Worm (Caenorhabditis elegans) whole organism, L1 larva: ENCODE data around the gene B0244.7.

ENCODE experiments used
- C04F5.9 ChIP-seq: sonication (generic microtip); optimal IDR thresholded peaks from 2 replicates; lab custom pipeline; 2016; ENCODE audit warnings: missing genetic modification characterization, missing compliant biosample characterization
- C16A3.4 ChIP-seq: fragments of 150-350 bp; optimal IDR thresholded peaks from 2 replicates; lab custom pipeline; 2014; ENCODE audit warnings: missing biosample characterization, missing genetic modification characterization
- aly-2 ChIP-seq: fragments of 150-350 bp; optimal IDR thresholded peaks from 2 replicates; lab custom pipeline; 2014; ENCODE audit warnings: missing biosample characterization, missing genetic modification characterization
- ama-1 ChIP-seq: fragments of 150-350 bp; optimal IDR thresholded peaks from 2 replicates; lab custom pipeline; 2014
- blmp-1 ChIP-seq: fragments of 150-350 bp; optimal IDR thresholded peaks from 2 replicates; lab custom pipeline; 2014; ENCODE audit warnings: missing biosample characterization, missing genetic modification characterization
- ceh-63 ChIP-seq: fragments of 200-800 bp; sonication (Bioruptor generic); optimal IDR thresholded peaks from 2 replicates; lab custom pipeline; 2018; ENCODE audit warnings: mild to moderate bottlenecking, missing genetic modification characterization, missing compliant biosample characterization
- ceh-8 ChIP-seq: fragments of 200-800 bp; sonication (Bioruptor generic); optimal IDR thresholded peaks from 2 replicates; lab custom pipeline; 2018; ENCODE audit warnings: mild to moderate bottlenecking, missing genetic modification characterization, moderate library complexity, missing compliant biosample characterization
- ceh-82 ChIP-seq, 3 experiments: fragments of 150-350 bp in 1 of 3; sonication (generic microtip) in 2 of 3; optimal IDR thresholded peaks; 2 replicates each; lab custom pipeline; 2014 to 2017; ENCODE audit warnings: missing biosample characterization in 3 of 3, missing genetic modification characterization in 3 of 3
- ceh-88 ChIP-seq: fragments of 200-800 bp; sonication (Bioruptor generic); IDR thresholded peaks from 2 replicates; pipeline ENCODE4 v1.3.6; 2022; ENCODE audit warnings: missing genetic modification characterization, missing compliant biosample characterization
- ceh-90 ChIP-seq: sonication (generic microtip); optimal IDR thresholded peaks from 2 replicates; lab custom pipeline; 2016; ENCODE audit warnings: missing genetic modification characterization, missing compliant biosample characterization
- dpl-1 ChIP-seq, 3 experiments: fragments of 150-350 bp in 2 of 3; sonication (generic microtip) in 1 of 3; optimal IDR thresholded peaks; 2 replicates each; lab custom pipeline; 2014 to 2017; ENCODE audit warnings: missing biosample characterization in 3 of 3, missing genetic modification characterization in 3 of 3, missing genetic modification reagents in 3 of 3
- dsc-1 ChIP-seq: sonication (generic microtip); optimal IDR thresholded peaks from 2 replicates; lab custom pipeline; 2016; ENCODE audit warnings: mild to moderate bottlenecking, missing genetic modification characterization, missing compliant biosample characterization
- efl-1 ChIP-seq, 4 experiments: fragments of 150-350 bp; optimal IDR thresholded peaks in 3 of 4; peaks in 1 of 4; 1 replicate in 1 of 4; 2 replicates in 3 of 4; lab custom pipeline; 2014; ENCODE audit warnings: missing biosample characterization in 2 of 4, missing genetic modification characterization in 2 of 4, missing genetic modification reagents in 2 of 4
- efl-3 ChIP-seq: fragments of 200-800 bp; sonication (Bioruptor generic); optimal IDR thresholded peaks from 2 replicates; lab custom pipeline; 2018; ENCODE audit warnings: mild to moderate bottlenecking, missing genetic modification characterization, missing compliant biosample characterization
- egl-13 ChIP-seq: sonication (generic microtip); optimal IDR thresholded peaks from 2 replicates; lab custom pipeline; 2016; ENCODE audit warnings: missing genotype, missing genetic modification reagents, missing genetic modification characterization, missing compliant biosample characterization
- elt-3 ChIP-seq, 6 experiments: fragments of 150-350 bp in 1 of 6; sonication (generic microtip); optimal IDR thresholded peaks; 2 replicates each; lab custom pipeline; 2017 to 2018; ENCODE audit warnings: missing biosample characterization in 6 of 6, missing genetic modification characterization in 6 of 6, inconsistent platforms in 1 of 6
- ets-5 ChIP-seq: fragments of 200-800 bp; sonication (Bioruptor generic); IDR thresholded peaks from 2 replicates; pipeline ENCODE4 v1.3.6; 2022; ENCODE audit warnings: missing genetic modification characterization, missing compliant biosample characterization
- fkh-4 ChIP-seq: sonication (generic microtip); optimal IDR thresholded peaks from 2 replicates; lab custom pipeline; 2016; ENCODE audit warnings: missing compliant biosample characterization, missing genetic modification characterization, borderline replicate concordance
- hlh-4 ChIP-seq: sonication (generic microtip); optimal IDR thresholded peaks from 2 replicates; lab custom pipeline; 2016; ENCODE audit warnings: mild to moderate bottlenecking, missing genetic modification characterization, missing compliant biosample characterization
- irx-1 ChIP-seq: sonication (generic microtip); optimal IDR thresholded peaks from 2 replicates; lab custom pipeline; 2016; ENCODE audit warnings: missing genetic modification characterization, missing compliant biosample characterization
- isw-1 ChIP-seq: fragments of 200-800 bp; sonication (Bioruptor generic); IDR thresholded peaks from 2 replicates; pipeline ENCODE4 v1.3.6; 2022; ENCODE audit warnings: missing genetic modification characterization, missing compliant biosample characterization
- lin-14 ChIP-seq: fragments of 200-800 bp; sonication (Bioruptor generic); optimal IDR thresholded peaks from 2 replicates; lab custom pipeline; 2018; ENCODE audit warnings: mild to moderate bottlenecking, missing genetic modification characterization, moderate library complexity, missing compliant biosample characterization
- lin-15B ChIP-seq: fragments of 150-350 bp; sonication (generic microtip); optimal IDR thresholded peaks from 3 replicates; lab custom pipeline; 2014; ENCODE audit warnings: missing biosample characterization, missing genetic modification characterization
- lin-35 ChIP-seq, 2 experiments: fragments of 150-350 bp; optimal IDR thresholded peaks; 2 replicates each; lab custom pipeline; 2014; ENCODE audit warnings: missing biosample characterization in 2 of 2, missing genetic modification characterization in 2 of 2, missing genetic modification reagents in 2 of 2
- lsy-2 ChIP-seq, 2 experiments: fragments of 150-350 bp; optimal IDR thresholded peaks; 2 replicates each; lab custom pipeline; 2014; ENCODE audit warnings: missing biosample characterization in 2 of 2, missing genetic modification characterization in 2 of 2
- nhr-12 ChIP-seq: sonication (generic microtip); optimal IDR thresholded peaks from 2 replicates; lab custom pipeline; 2017; ENCODE audit warnings: missing biosample characterization, missing genetic modification characterization
- nhr-19 ChIP-seq: fragments of 200-800 bp; sonication (Bioruptor generic); conservative IDR thresholded peaks from 2 replicates; pipeline ENCODE4 v1.3.6; 2022; ENCODE audit warnings: missing genetic modification characterization, missing compliant biosample characterization
- nhr-20 ChIP-seq: sonication (generic microtip); optimal IDR thresholded peaks from 2 replicates; lab custom pipeline; 2016; ENCODE audit warnings: mild to moderate bottlenecking, missing genetic modification characterization, missing compliant biosample characterization
- nhr-28 ChIP-seq: fragments of 150-350 bp; optimal IDR thresholded peaks from 2 replicates; lab custom pipeline; 2014; ENCODE audit warnings: missing biosample characterization, missing genetic modification characterization
- nhr-76 ChIP-seq: sonication (generic microtip); optimal IDR thresholded peaks from 2 replicates; lab custom pipeline; 2017; ENCODE audit warnings: missing biosample characterization, missing genetic modification characterization
- nhr-85 ChIP-seq: sonication (generic microtip); peaks from one replicate; lab custom pipeline; 2016; ENCODE audit warnings: missing genetic modification characterization, inconsistent platforms, missing compliant biosample characterization
- pax-3 ChIP-seq: fragments of 200-800 bp; sonication (Bioruptor generic); optimal IDR thresholded peaks from 2 replicates; lab custom pipeline; 2018; ENCODE audit warnings: mild to moderate bottlenecking, missing genetic modification characterization, moderate library complexity, missing compliant biosample characterization
- snpc-4 ChIP-seq: fragments of 150-350 bp; optimal IDR thresholded peaks from 2 replicates; lab custom pipeline; 2014; ENCODE audit warnings: missing biosample characterization, missing genetic modification characterization
- swsn-7 ChIP-seq: sonication (generic microtip); optimal IDR thresholded peaks from 2 replicates; lab custom pipeline; 2016; ENCODE audit warnings: missing genetic modification characterization, missing compliant biosample characterization
- unc-86 ChIP-seq: sonication (generic microtip); optimal IDR thresholded peaks from 2 replicates; lab custom pipeline; 2016; ENCODE audit warnings: missing genetic modification characterization, missing compliant biosample characterization
- xbp-1 ChIP-seq: sonication (generic microtip); optimal IDR thresholded peaks from 2 replicates; lab custom pipeline; 2016; ENCODE audit warnings: missing genetic modification characterization, missing compliant biosample characterization
- zag-1 ChIP-seq: fragments of 150-350 bp; optimal IDR thresholded peaks from 2 replicates; lab custom pipeline; 2014; ENCODE audit warnings: missing biosample characterization, missing genetic modification characterization
- ztf-11 ChIP-seq, 2 experiments: sonication (generic microtip); optimal IDR thresholded peaks; 2 replicates each; lab custom pipeline; 2016 to 2017; ENCODE audit warnings: missing genetic modification characterization in 2 of 2, missing biosample characterization in 1 of 2, missing compliant biosample characterization in 1 of 2

B0244.7 gene

DNA sequence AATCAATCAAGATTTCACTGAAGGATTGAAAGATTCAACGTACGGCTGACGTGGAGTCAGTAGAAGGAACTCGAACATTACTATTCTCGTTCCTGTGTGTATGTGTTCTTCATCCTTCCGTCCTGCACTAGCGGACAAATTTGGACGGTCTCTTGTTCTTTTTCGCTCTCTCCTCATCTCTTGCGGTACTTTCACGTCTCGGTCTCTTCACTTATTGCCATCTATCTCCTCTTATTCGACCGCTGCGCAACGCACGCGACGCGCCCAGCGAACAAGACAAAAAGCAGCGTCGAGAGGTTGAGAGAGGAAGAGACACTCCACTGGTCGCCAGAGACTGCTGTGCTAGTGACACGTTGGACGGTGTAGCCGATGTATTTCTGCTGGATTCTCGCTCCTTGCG lies 15.8 kb upstream of the B0244.7 start (continued):
- TF ChIP-seq unc-86: peak; percentile 35
- TF ChIP-seq xbp-1: peak; percentile 36
- peak; percentile 31 for TF ChIP-seq snpc-4 (tag; lab: Kevin White, UChicago)
- no peak for TF ChIP-seq nhr-76 (tag; lab: Kevin White, UChicago)

DNA sequence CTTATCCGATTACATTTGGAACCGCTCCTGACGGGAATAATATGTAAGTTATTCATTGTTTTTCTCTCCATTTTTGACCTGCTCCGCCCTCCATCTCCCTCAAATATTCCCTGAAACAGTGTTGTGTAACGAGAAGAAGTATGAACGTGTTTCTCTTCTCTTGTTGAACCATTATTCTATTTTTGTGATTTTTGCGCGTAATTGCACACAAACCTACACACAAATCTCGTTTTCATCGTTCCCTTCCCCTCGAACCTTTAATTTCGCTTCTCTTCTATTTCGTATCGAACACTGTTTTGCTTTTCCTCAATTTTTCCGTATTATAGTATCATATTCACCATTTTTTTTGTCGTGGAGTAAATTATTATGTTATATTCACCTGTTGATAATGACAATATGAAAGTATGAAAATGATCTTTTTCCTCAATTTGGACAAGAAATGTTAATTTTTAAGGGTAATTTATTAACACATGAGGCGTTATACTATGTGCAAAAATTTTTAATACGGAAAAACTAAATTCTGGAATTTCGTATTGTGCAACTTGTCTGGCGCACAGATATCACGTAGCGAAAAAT lies 14.0 kb upstream of the B0244.7 start:
- TF ChIP-seq ceh-82 (tag; optimal IDR thresholded peaks at IDR 0.05; lab: Kevin White, UChicago): no peak
- no peak for TF ChIP-seq xbp-1
- TF ChIP-seq irx-1 (tag; lab: Kevin White, UChicago): no peak
- TF ChIP-seq aly-2 (tag; lab: Kevin White, UChicago): no peak

DNA sequence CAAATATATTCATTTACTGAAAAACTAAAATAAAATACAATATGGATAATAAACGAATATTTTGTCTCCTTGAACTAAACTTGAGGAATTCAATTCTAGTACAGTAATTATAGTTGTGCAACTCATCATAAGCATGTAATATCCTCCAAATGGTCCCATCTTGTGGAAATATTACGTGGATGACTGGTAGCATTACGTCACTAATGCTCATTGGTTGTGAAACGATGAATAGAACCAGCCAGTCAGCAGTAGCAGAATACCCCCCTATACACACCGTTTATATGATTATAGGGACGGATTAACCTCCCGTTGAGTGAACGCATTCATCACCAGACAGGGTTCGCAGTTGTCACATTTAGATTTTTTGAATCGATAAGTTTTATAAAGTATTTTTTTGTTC lies 12.9 kb upstream of the B0244.7 start:
- no peak for TF ChIP-seq ceh-88 (GFP tag; lab: Robert Waterston, UW)
- TF ChIP-seq, all 84 proteins: peak for 0

DNA sequence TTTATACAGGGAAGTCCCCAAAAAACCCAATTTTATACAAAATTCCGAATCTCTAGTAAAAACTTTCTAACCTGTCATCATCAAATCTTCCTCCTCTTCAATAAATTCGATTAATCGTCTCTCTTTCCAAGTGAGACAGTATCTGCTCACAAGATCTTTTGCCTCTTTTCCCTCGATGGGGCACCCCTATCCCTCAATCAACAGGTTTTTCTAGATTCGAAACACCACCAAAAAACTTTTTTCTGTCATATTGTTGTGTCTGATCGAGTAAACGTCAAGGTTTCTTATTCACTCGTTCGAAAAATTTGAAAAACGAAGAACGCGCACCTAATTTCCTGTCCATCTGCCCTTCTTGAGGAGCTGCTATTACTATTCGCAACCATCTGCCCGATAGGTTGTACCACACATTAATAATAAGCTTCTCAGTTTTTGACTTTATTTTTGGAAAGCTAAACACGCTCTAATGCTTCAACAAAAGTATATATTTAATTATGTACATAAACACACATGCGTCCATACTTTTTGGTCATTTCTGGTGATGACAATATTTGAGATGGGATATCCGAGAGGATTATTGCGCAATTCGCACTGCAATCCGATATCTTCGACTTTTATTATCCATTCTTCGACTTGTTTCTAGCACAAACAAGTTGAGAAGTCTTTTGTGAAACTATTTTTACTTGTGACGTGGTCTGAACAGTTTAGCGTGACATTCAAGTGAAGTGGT lies 12.0 kb upstream of the B0244.7 start:
- TF ChIP-seq blmp-1 (tag; lab: Kevin White, UChicago): peak; percentile 6
- TF ChIP-seq nhr-20 (tag; lab: Kevin White, UChicago): no peak
- peak; percentile 24 for TF ChIP-seq lin-14
- no peak for TF ChIP-seq elt-3 (tag; optimal IDR thresholded peaks at IDR 0.05; lab: Kevin White, UChicago)
- peak; percentile 70 for TF ChIP-seq nhr-85 (tag; lab: Kevin White, UChicago)
- no peak for TF ChIP-seq pax-3 (tag; lab: Kevin White, UChicago)

DNA sequence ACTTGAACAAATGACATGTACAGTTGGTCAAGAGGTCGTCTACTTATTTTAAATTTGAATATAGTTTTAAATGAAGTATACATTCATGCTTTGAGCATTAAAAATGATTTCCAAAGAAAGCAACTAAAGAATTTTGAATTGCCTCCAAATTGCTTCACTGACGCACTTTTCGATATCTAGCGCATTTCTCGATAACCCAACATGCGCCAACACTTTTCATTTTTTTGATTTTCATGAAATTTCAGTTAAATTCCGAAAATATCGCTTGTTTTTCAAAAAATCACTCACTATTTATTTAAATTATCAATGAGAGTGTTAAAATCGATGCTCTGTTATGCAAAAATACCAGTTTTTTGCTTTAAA lies 11.5 kb upstream of the B0244.7 start:
- TF ChIP-seq ets-5 (GFP tag; lab: Robert Waterston, UW) (no peak), efl-3 (GFP tag; lab: Kevin White, UChicago) (no peak), nhr-85 (tag; lab: Kevin White, UChicago) (no peak), lsy-2 (tag; optimal IDR thresholded peaks at IDR 0.05; lab: Kevin White, UChicago) (peak in 1 of 2 experiments; percentile 4), dsc-1 (no peak), ceh-8 (no peak), efl-1 (optimal IDR thresholded peaks at IDR 0.05; lab: Kevin White, UChicago) (peak; percentile 75 to 98), efl-1 (GFP tag; optimal IDR thresholded peaks at IDR 0.05 in 1 of 2; lab: Kevin White, UChicago) (peak; percentile 72 to 96), nhr-28 (no peak), ceh-63 (GFP tag; lab: Kevin White, UChicago) (no peak), C16A3.4 (no peak), egl-13 (no peak), zag-1 (tag; lab: Kevin White, UChicago) (no peak), ama-1 (lab: Kevin White, UChicago) (no peak), lin-35 (GFP tag; optimal IDR thresholded peaks at IDR 0.05; lab: Kevin White, UChicago) (peak; percentile 76 to 81), ceh-90 (no peak), C04F5.9 (no peak), nhr-12 (tag; lab: Kevin White, UChicago) (no peak), dpl-1 (GFP tag; optimal IDR thresholded peaks at IDR 0.05; lab: Kevin White, UChicago) (peak; percentile 46 to 80 (median 71))

DNA sequence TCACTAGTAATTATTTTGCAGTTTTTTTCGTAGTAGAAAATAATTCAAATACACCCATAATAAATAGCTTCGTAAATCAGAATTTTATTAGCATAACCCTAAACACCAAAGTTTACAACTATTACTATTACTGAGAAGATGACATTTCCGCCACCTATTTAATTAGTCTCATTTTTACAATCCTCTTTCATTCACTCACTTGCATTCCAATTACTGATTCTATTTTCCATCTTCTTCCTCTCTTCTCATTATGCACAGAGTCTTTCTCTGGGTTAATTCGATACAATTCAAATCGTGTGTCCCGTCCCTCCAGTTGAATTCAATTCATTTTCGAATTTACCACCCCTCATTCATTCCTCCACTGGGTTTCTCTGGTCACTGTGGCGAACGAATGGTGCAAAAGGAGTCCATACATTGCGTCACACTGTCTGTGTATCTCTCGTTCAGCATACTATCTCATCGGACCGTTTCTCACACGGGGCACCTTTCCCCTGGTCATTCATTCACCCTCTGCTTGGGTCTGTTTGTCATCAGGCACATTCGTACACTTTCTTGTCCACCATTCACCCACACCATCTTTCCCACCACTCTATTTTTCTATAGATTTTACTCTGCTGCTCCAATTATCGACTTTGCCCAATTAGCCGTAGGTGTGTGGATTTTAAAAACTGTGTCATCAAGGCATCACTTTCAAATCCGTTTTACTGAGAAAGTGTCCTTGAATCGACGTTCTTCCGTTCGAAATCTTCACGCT lies 10.9 kb upstream of the B0244.7 start:
- TF ChIP-seq nhr-85 (tag; lab: Kevin White, UChicago): peak; percentile 53
- TF ChIP-seq nhr-19 (GFP tag; lab: Robert Waterston, UW): no peak
- TF ChIP-seq xbp-1: no peak
- no peak for TF ChIP-seq lin-15B
- no peak for TF ChIP-seq dsc-1
- TF ChIP-seq aly-2 (tag; lab: Kevin White, UChicago): no peak
- TF ChIP-seq swsn-7 (tag; lab: Kevin White, UChicago): no peak
- peak in 1 of 2 experiments; percentile 27 for TF ChIP-seq ztf-11 (tag; optimal IDR thresholded peaks at IDR 0.05; lab: Kevin White, UChicago)
- TF ChIP-seq isw-1 (GFP tag; lab: Robert Waterston, UW): no peak
- peak; percentile 54 for TF ChIP-seq lin-14
- TF ChIP-seq efl-1 (optimal IDR thresholded peaks at IDR 0.05; lab: Kevin White, UChicago): no peak
- TF ChIP-seq efl-1 (GFP tag; optimal IDR thresholded peaks at IDR 0.05 in 1 of 2; lab: Kevin White, UChicago): peak in 1 of 2 experiments; percentile 60
- no peak for TF ChIP-seq egl-13
- TF ChIP-seq fkh-4: no peak
- no peak for TF ChIP-seq hlh-4
